Worm (Caenorhabditis elegans) whole organism, midembryonic: Measurements from ENCODE around the gene C54G7.1.

Experiments
- T22C8.4 ChIP-seq: fragments of 200-800 bp; sonication (Bioruptor generic); IDR thresholded peaks from 2 replicates; pipeline ENCODE4 v1.3.6; 2022; ENCODE audit warnings: missing genetic modification characterization, missing compliant biosample characterization
- med-1 ChIP-seq: sonication (generic microtip); optimal IDR thresholded peaks from 2 replicates; lab custom pipeline; 2017; ENCODE audit warnings: missing genetic modification characterization, mild to moderate bottlenecking, missing compliant biosample characterization, antibody characterized with exemption, missing genetic modification reagents; ENCODE audit not compliant: insufficient read depth
- ztf-23 ChIP-seq: fragments of 200-800 bp; sonication (Bioruptor generic); IDR thresholded peaks from 2 replicates; pipeline ENCODE4 v1.3.6; 2022; ENCODE audit warnings: missing genetic modification reagents, missing genetic modification characterization, missing compliant biosample characterization

DNA sequence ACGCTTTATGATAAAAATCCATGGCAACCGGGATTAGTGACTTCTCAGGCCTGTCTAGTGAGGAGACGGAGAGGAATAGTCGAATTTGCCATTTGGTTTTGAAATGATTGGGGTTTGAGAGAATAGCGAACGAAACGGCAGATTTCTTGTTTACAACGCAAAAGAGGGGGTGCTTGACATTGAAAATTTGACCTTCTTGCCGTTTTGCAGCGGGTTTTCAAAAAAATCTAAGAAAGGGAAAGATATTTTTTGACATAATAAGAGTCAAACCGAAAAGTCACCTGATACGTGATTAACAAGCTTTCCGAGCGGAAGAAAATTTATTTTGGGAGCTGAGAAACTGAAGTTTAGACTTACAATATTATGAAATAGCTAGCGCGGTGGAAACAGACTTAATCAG lies 25.9 kb upstream of the C54G7.1 start:
- TF ChIP-seq T22C8.4 (GFP tag; lab: Robert Waterston, UW) (no peak), ztf-23 (no peak), med-1 (no peak)
